Fruit fly (Drosophila melanogaster) whole organism, embryonic: ENCODE measurements around the gene Xe7.

Experiments used
- Adf1 ChIP-seq: fragments of 200-800 bp; sonication (Bioruptor generic); IDR thresholded peaks from 2 replicates; pipeline ENCODE4 v1.3.6; 2022; ENCODE audit warnings: missing biosample characterization, missing genetic modification characterization
- CG10267 ChIP-seq: fragments of 200-800 bp; sonication (Bioruptor generic); optimal IDR thresholded peaks from 2 replicates; lab custom pipeline; 2018; ENCODE audit warnings: missing biosample characterization, mild to moderate bottlenecking, missing genetic modification characterization, moderate library complexity
- CG10274 ChIP-seq: fragments of 200-800 bp; sonication (Bioruptor generic); optimal IDR thresholded peaks from 3 replicates; lab custom pipeline; 2017; ENCODE audit warnings: missing biosample characterization, mild to moderate bottlenecking, missing genetic modification characterization
- CG11560 ChIP-seq: fragments of 200-800 bp; sonication (Bioruptor generic); IDR thresholded peaks from 3 replicates; pipeline ENCODE4 v1.3.6; 2022; ENCODE audit warnings: missing biosample characterization, missing genetic modification characterization
- CG13287 ChIP-seq: fragments of 200-800 bp; sonication (Bioruptor generic); IDR thresholded peaks from 2 replicates; pipeline ENCODE4 v1.3.6; 2022; ENCODE audit warnings: missing biosample characterization, missing genetic modification characterization; ENCODE audit not compliant: partially characterized antibody
- CG14667 ChIP-seq: fragments of 200-800 bp; sonication (Bioruptor generic); IDR thresholded peaks from 2 replicates; pipeline ENCODE4 v1.3.6; 2022; ENCODE audit warnings: missing biosample characterization, missing genetic modification characterization
- CG15479 ChIP-seq: fragments of 200-800 bp; sonication (Bioruptor generic); optimal IDR thresholded peaks from 3 replicates; lab custom pipeline; 2019; ENCODE audit warnings: missing biosample characterization, mild to moderate bottlenecking, missing genetic modification characterization, moderate library complexity
- CG15696 ChIP-seq: fragments of 200-800 bp; sonication (Bioruptor generic); optimal IDR thresholded peaks from 2 replicates; lab custom pipeline; 2019; ENCODE audit warnings: missing biosample characterization, mild to moderate bottlenecking, missing genetic modification characterization, moderate library complexity
- CG17186 ChIP-seq: fragments of 200-800 bp; sonication (Bioruptor generic); optimal IDR thresholded peaks from 3 replicates; lab custom pipeline; 2017; ENCODE audit warnings: missing biosample characterization, missing genetic modification reagents, missing genetic modification characterization
- CG18619 ChIP-seq: fragments of 200-800 bp; sonication (Bioruptor generic); optimal IDR thresholded peaks from 3 replicates; lab custom pipeline; 2017; ENCODE audit warnings: missing biosample characterization, mild to moderate bottlenecking, missing genetic modification characterization
- CG2120 ChIP-seq: fragments of 200-800 bp; sonication (Bioruptor generic); optimal IDR thresholded peaks from 3 replicates; lab custom pipeline; 2016; ENCODE audit warnings: missing biosample characterization, missing genetic modification characterization
- CG30431 ChIP-seq: fragments of 200-800 bp; sonication (Bioruptor generic); optimal IDR thresholded peaks from 2 replicates; lab custom pipeline; 2017; ENCODE audit warnings: missing biosample characterization, missing genetic modification characterization
- CG4282 ChIP-seq: fragments of 200-800 bp; sonication (Bioruptor generic); optimal IDR thresholded peaks from 2 replicates; lab custom pipeline; 2016; ENCODE audit warnings: missing biosample characterization, missing genetic modification characterization
- CG4328 ChIP-seq: fragments of 200-800 bp; sonication (Bioruptor generic); optimal IDR thresholded peaks from 3 replicates; lab custom pipeline; 2017; ENCODE audit warnings: missing biosample characterization, missing genetic modification reagents, missing genetic modification characterization
- CG4854 ChIP-seq: fragments of 200-800 bp; sonication (Bioruptor generic); optimal IDR thresholded peaks from 2 replicates; lab custom pipeline; 2016; ENCODE audit warnings: missing biosample characterization, missing genetic modification characterization, inconsistent platforms
- CG5245 ChIP-seq: fragments of 200-800 bp; sonication (Bioruptor generic); optimal IDR thresholded peaks from 3 replicates; lab custom pipeline; 2016; ENCODE audit warnings: missing biosample characterization, missing genetic modification characterization
- CG6654 ChIP-seq: fragments of 200-800 bp; sonication (Bioruptor generic); optimal IDR thresholded peaks from 2 replicates; lab custom pipeline; 2017; ENCODE audit warnings: missing biosample characterization, mild to moderate bottlenecking, missing genetic modification characterization
- CG6854 ChIP-seq: fragments of 200-800 bp; sonication (Bioruptor generic); optimal IDR thresholded peaks from 3 replicates; lab custom pipeline; 2017; ENCODE audit warnings: missing biosample characterization, mild to moderate bottlenecking, missing genetic modification characterization
- D ChIP-seq, 2 experiments: fragments of 200-800 bp in 1 of 2; fragments of >200 bp in 1 of 2; sonication (Bioruptor generic) in 1 of 2; optimal IDR thresholded peaks; 2 replicates in 1 of 2; 3 replicates in 1 of 2; lab custom pipeline; 2017; ENCODE audit warnings: mild to moderate bottlenecking in 1 of 2, missing biosample characterization in 1 of 2, missing genetic modification characterization in 1 of 2, missing genetic modification reagents in 1 of 2
- Drgx ChIP-seq: fragments of 200-800 bp; sonication (Bioruptor generic); IDR thresholded peaks from 2 replicates; pipeline ENCODE4 v1.3.6; 2022; ENCODE audit warnings: missing biosample characterization, missing genetic modification characterization
- ERR ChIP-seq: fragments of 200-800 bp; sonication (Bioruptor generic); optimal IDR thresholded peaks from 2 replicates; lab custom pipeline; 2016; ENCODE audit warnings: missing biosample characterization, missing genetic modification characterization
- HmgD ChIP-seq: fragments of 200-800 bp; sonication (Bioruptor generic); optimal IDR thresholded peaks from 3 replicates; lab custom pipeline; 2016; ENCODE audit warnings: missing biosample characterization, missing genetic modification characterization
- Mes4 ChIP-seq: fragments of 200-800 bp; sonication (Bioruptor generic); optimal IDR thresholded peaks from 2 replicates; lab custom pipeline; 2016; ENCODE audit warnings: missing biosample characterization, missing genetic modification characterization
- NC2α ChIP-seq: fragments of 200-800 bp; sonication (Bioruptor generic); optimal IDR thresholded peaks from 2 replicates; lab custom pipeline; 2016; ENCODE audit warnings: missing biosample characterization, missing genetic modification characterization
- Opbp ChIP-seq: fragments of 200-800 bp; sonication (Bioruptor generic); IDR thresholded peaks from 3 replicates; pipeline ENCODE4 v1.3.6; 2022; ENCODE audit warnings: missing biosample characterization, missing genetic modification characterization; ENCODE audit not compliant: partially characterized antibody
- Pdp1 ChIP-seq, 2 experiments: fragments of 200-800 bp; sonication (Bioruptor generic); optimal IDR thresholded peaks; 3 replicates each; lab custom pipeline; 2016; ENCODE audit warnings: missing biosample characterization in 2 of 2, missing genetic modification characterization in 2 of 2, mild to moderate bottlenecking in 1 of 2, moderate library complexity in 1 of 2
- Sox100B ChIP-seq: fragments of 200-800 bp; sonication (Bioruptor generic); optimal IDR thresholded peaks from 3 replicates; lab custom pipeline; 2018; ENCODE audit warnings: missing biosample characterization, mild to moderate bottlenecking, missing genetic modification characterization
- Sry-δ ChIP-seq: fragments of 200-800 bp; sonication (Bioruptor generic); optimal IDR thresholded peaks from 2 replicates; lab custom pipeline; 2016; ENCODE audit warnings: missing biosample characterization, missing genetic modification characterization
- Stat92E ChIP-seq, 3 experiments: fragments of >200 bp in 2 of 3; fragments of 200-800 bp in 1 of 3; sonication (Bioruptor generic) in 1 of 3; optimal IDR thresholded peaks; 2 replicates each; lab custom pipeline; 2017 to 2019; ENCODE audit warnings: missing biosample characterization in 3 of 3, missing genetic modification characterization in 3 of 3, mild to moderate bottlenecking in 1 of 3, moderate library complexity in 1 of 3
- Usf ChIP-seq: fragments of 200-800 bp; sonication (Bioruptor generic); optimal IDR thresholded peaks from 2 replicates; lab custom pipeline; 2017; ENCODE audit warnings: missing genotype, missing biosample characterization, missing genetic modification characterization
- YL-1 ChIP-seq: fragments of 200-800 bp; sonication (Bioruptor generic); optimal IDR thresholded peaks from 3 replicates; lab custom pipeline; 2017; ENCODE audit warnings: missing biosample characterization, mild to moderate bottlenecking, missing genetic modification characterization
- ash1 ChIP-seq: fragments of 200-800 bp; sonication (Bioruptor generic); optimal IDR thresholded peaks from 2 replicates; lab custom pipeline; 2018; ENCODE audit warnings: missing biosample characterization, mild to moderate bottlenecking, missing genetic modification characterization
- bsh ChIP-seq, 2 experiments: fragments of 200-800 bp; sonication (Bioruptor generic); optimal IDR thresholded peaks; 2 replicates each; lab custom pipeline; 2017 to 2018; ENCODE audit warnings: mild to moderate bottlenecking in 2 of 2, missing biosample characterization in 2 of 2, missing genetic modification characterization in 2 of 2, moderate library complexity in 1 of 2
- btn ChIP-seq: fragments of 200-800 bp; sonication (Bioruptor generic); optimal IDR thresholded peaks from 2 replicates; lab custom pipeline; 2016; ENCODE audit warnings: missing biosample characterization, missing genetic modification characterization
- caup ChIP-seq: fragments of 200-800 bp; sonication (Bioruptor generic); optimal IDR thresholded peaks from 3 replicates; lab custom pipeline; 2017; ENCODE audit warnings: missing biosample characterization, mild to moderate bottlenecking, missing genetic modification characterization, moderate library complexity; ENCODE audit not compliant: severe bottlenecking
- chif ChIP-seq, 2 experiments: fragments of 200-800 bp; sonication (Bioruptor generic); optimal IDR thresholded peaks; 3 replicates each; lab custom pipeline; 2016; ENCODE audit warnings: missing biosample characterization in 2 of 2, missing genetic modification characterization in 2 of 2
- dmrt11E ChIP-seq: fragments of 200-800 bp; sonication (Bioruptor generic); optimal IDR thresholded peaks from 3 replicates; lab custom pipeline; 2018; ENCODE audit warnings: missing biosample characterization, mild to moderate bottlenecking, missing genetic modification characterization, moderate library complexity
- esg ChIP-seq: fragments of 200-800 bp; sonication (Bioruptor generic); conservative IDR thresholded peaks from 2 replicates; pipeline ENCODE4 v1.3.6; 2022; ENCODE audit warnings: missing biosample characterization, missing genetic modification characterization
- fru ChIP-seq: fragments of >200 bp; optimal IDR thresholded peaks from 2 replicates; lab custom pipeline; 2017
- hkb ChIP-seq, 2 experiments: fragments of 200-800 bp in 1 of 2; fragments of >200 bp in 1 of 2; sonication (Bioruptor generic) in 1 of 2; IDR thresholded peaks in 1 of 2; optimal IDR thresholded peaks in 1 of 2; 2 replicates each; pipeline versions ENCODE4 v1.3.6 to Lab custom; 2017 to 2022; ENCODE audit warnings: missing biosample characterization in 1 of 2, missing genetic modification characterization in 1 of 2
- inv ChIP-seq: fragments of 200-800 bp; sonication (Bioruptor generic); IDR thresholded peaks from 2 replicates; pipeline ENCODE4 v1.3.6; 2022; ENCODE audit warnings: missing biosample characterization, missing genetic modification characterization; ENCODE audit not compliant: partially characterized antibody
- nmo ChIP-seq: fragments of 200-800 bp; sonication (Bioruptor generic); optimal IDR thresholded peaks from 2 replicates; lab custom pipeline; 2018; ENCODE audit warnings: missing biosample characterization, mild to moderate bottlenecking, missing genetic modification characterization, moderate library complexity
- repo ChIP-seq: fragments of 200-800 bp; sonication (Bioruptor generic); optimal IDR thresholded peaks from 2 replicates; lab custom pipeline; 2016; ENCODE audit warnings: missing biosample characterization, missing genetic modification characterization
- row ChIP-seq: fragments of 200-800 bp; sonication (Bioruptor generic); IDR thresholded peaks from 3 replicates; pipeline ENCODE4 v1.3.6; 2022; ENCODE audit warnings: missing biosample characterization, missing genetic modification characterization
- sob ChIP-seq: fragments of 200-800 bp; sonication (Bioruptor generic); IDR thresholded peaks from 2 replicates; pipeline ENCODE4 v1.3.6; 2022; ENCODE audit warnings: missing biosample characterization, missing genetic modification characterization
- stc ChIP-seq: fragments of 200-800 bp; sonication (Bioruptor generic); IDR thresholded peaks from 2 replicates; pipeline ENCODE4 v1.3.6; 2022; ENCODE audit warnings: missing biosample characterization, missing genetic modification characterization
- unc-4 ChIP-seq: fragments of 200-800 bp; sonication (Bioruptor generic); IDR thresholded peaks from 2 replicates; pipeline ENCODE4 v1.3.6; 2022; ENCODE audit warnings: missing biosample characterization, missing genetic modification characterization; ENCODE audit not compliant: partially characterized antibody
- vfl ChIP-seq: fragments of 200-800 bp; sonication (Bioruptor generic); optimal IDR thresholded peaks from 2 replicates; lab custom pipeline; 2016; ENCODE audit warnings: missing biosample characterization, missing genetic modification characterization

Gene Xe7

DNA sequence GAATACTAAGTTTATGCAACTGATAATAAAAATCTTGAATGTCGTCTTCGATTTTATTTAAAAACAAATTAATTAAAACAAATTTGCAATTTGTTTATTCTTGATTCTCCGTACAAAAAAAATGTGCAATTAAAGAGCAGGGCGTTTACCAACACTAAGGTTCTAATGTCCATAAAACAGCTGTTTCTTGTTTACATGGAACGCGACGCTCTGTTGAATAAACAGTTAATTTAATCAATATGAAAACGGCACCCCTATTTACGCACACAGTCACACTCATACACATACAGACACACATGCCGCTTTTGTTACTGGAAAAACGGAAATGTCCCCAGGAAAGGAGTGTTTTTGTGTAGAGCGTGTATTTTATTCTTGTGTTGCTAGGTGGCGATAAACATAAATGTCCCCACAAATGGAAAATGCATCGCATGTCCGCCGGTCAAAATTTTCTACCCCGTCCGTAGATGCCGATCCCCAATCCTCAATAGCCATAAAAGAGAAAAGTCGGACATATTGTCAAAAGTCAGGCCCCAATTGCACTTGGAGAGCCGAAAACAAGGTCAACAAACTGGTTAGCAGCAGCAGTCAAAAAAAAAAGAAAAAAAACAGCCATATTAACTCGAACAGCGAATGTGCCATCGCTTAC lies 46.0 kb downstream of the Xe7 start (continued):
- TF ChIP-seq caup, result peak; percentile 88
- no peak for TF ChIP-seq stc (GFP tag; lab: Robert Waterston, UW)
- peak; percentile 64 to 67 for TF ChIP-seq chif (GFP tag; optimal IDR thresholded peaks at IDR 0.05; lab: Kevin White, UChicago)
- peak; percentile 68 for TF ChIP-seq ERR (GFP tag; lab: Kevin White, UChicago)
- TF ChIP-seq CG10267, result peak; percentile 97
- TF ChIP-seq Sox100B (GFP tag; lab: Kevin White, UChicago), result peak; percentile 81
- TF ChIP-seq repo (GFP tag; lab: Kevin White, UChicago), result peak; percentile 75
- no peak for TF ChIP-seq Opbp
- peak; percentile 66 for TF ChIP-seq CG15479 (GFP tag; lab: Kevin White, UChicago)
- TF ChIP-seq sob (GFP tag; lab: Robert Waterston, UW), result no peak
- TF ChIP-seq vfl, result peak; percentile 26
- no peak for TF ChIP-seq unc-4 (GFP tag; lab: Robert Waterston, UW)
- peak; percentile 41 for TF ChIP-seq nmo
- no peak for TF ChIP-seq hkb (optimal IDR thresholded peaks at IDR 0.05; lab: Kevin White, UChicago)
- no peak for TF ChIP-seq hkb (GFP tag; IDR thresholded peaks at IDR 0.05; lab: Robert Waterston, UW)
- TF ChIP-seq CG5245, result peak; percentile 72
- peak; percentile 22 for TF ChIP-seq CG4282 (GFP tag; lab: Kevin White, UChicago)
- TF ChIP-seq Stat92E (GFP tag; optimal IDR thresholded peaks at IDR 0.05; lab: Kevin White, UChicago), result peak in 1 of 3 experiments; percentile 78
- peak; percentile 21 for TF ChIP-seq Sry-δ (GFP tag; lab: Kevin White, UChicago)
- TF ChIP-seq D (optimal IDR thresholded peaks at IDR 0.05; lab: Kevin White, UChicago), result no peak
- TF ChIP-seq D (GFP tag; optimal IDR thresholded peaks at IDR 0.05; lab: Kevin White, UChicago), result peak; percentile 85
- peak; percentile 76 for TF ChIP-seq CG18619 (GFP tag; lab: Kevin White, UChicago)
- TF ChIP-seq esg (GFP tag; lab: Robert Waterston, UW), result no peak
- TF ChIP-seq Pdp1 (GFP tag; optimal IDR thresholded peaks at IDR 0.05; lab: Kevin White, UChicago), result peak; percentile 35 to 87
- peak; percentile 62 for TF ChIP-seq btn
- TF ChIP-seq Mes4 (GFP tag; lab: Kevin White, UChicago), result peak; percentile 69
- peak; percentile 11 to 82 for TF ChIP-seq bsh (GFP tag; optimal IDR thresholded peaks at IDR 0.05; lab: Kevin White, UChicago)
- no peak for TF ChIP-seq Drgx (GFP tag; lab: Robert Waterston, UW)
- peak; percentile 82 for TF ChIP-seq NC2α (GFP tag; lab: Kevin White, UChicago)
- peak; percentile 77 for TF ChIP-seq CG4854 (GFP tag; lab: Kevin White, UChicago)
- TF ChIP-seq CG6654 (GFP tag; lab: Kevin White, UChicago), result no peak
- TF ChIP-seq CG10274, result peak; percentile 11
- TF ChIP-seq ash1, result peak; percentile 86
- peak; percentile 92 for TF ChIP-seq CG15696 (tag; lab: Kevin White, UChicago)
- no peak for TF ChIP-seq Adf1 (GFP tag; lab: Robert Waterston, UW)
- TF ChIP-seq CG30431, result no peak
- no peak for TF ChIP-seq fru (lab: Kevin White, UChicago)
- no peak for TF ChIP-seq Usf (GFP tag; lab: Kevin White, UChicago)
- TF ChIP-seq CG14667 (GFP tag; lab: Robert Waterston, UW), result no peak
- TF ChIP-seq HmgD, result peak; percentile 47
- TF ChIP-seq dmrt11E (tag; lab: Kevin White, UChicago), result peak; percentile 64
- TF ChIP-seq inv (GFP tag; lab: Robert Waterston, UW), result no peak
- TF ChIP-seq CG6854, result no peak
- TF ChIP-seq CG17186, result peak; percentile 56
- TF ChIP-seq CG11560 (tag; lab: Robert Waterston, UW), result no peak
- TF ChIP-seq row (GFP tag; lab: Robert Waterston, UW), result no peak
- TF ChIP-seq CG2120, result peak; percentile 74
- peak; percentile 89 for TF ChIP-seq CG4328
- no peak for TF ChIP-seq CG13287 (GFP tag; lab: Robert Waterston, UW)
- TF ChIP-seq YL-1 (GFP tag; lab: Kevin White, UChicago), result peak; percentile 77
